Worm (Caenorhabditis elegans): ENCODE data around the gene C16B8.2.
A peak's percentile ranks its signal among the peaks of the same experiment; 100 is the strongest.

Gene C16B8.2

ce11 chrX:3969980-3970403 lies 3.8 kb upstream of the C16B8.2 start (continued):
- TF ChIP-seq Y53F4B.3 (GFP tag; IDR thresholded peaks at IDR 0.05) (peak; percentile 85; the same call in 1 of the 2 replicates), nhr-179 (tag; optimal IDR thresholded peaks at IDR 0.05) (no peak), athp-1 (tag; optimal IDR thresholded peaks at IDR 0.05) (peak; percentile 70), ztf-22 (GFP tag; optimal IDR thresholded peaks at IDR 0.05) (no peak), attf-6 (GFP tag; IDR thresholded peaks at IDR 0.05) (peak; percentile 81; the same call in 1 of the 2 replicates), lin-54 (GFP tag; optimal IDR thresholded peaks at IDR 0.05) (peak; percentile 66), nfya-1 (tag; optimal IDR thresholded peaks at IDR 0.05; ENCODE audit: borderline replicate concordance, insufficient read depth) (no peak), atf-7 (tag; optimal IDR thresholded peaks at IDR 0.05) (peak; percentile 69), nhr-80 (tag; optimal IDR thresholded peaks at IDR 0.05) (peak; percentile 47), mcd-1 (GFP tag; IDR thresholded peaks at IDR 0.05) (peak; percentile 66), B0261.1 (tag; optimal IDR thresholded peaks at IDR 0.05) (peak; percentile 97), sdz-38 (tag; optimal IDR thresholded peaks at IDR 0.05) (no peak), Y53G8AR.9 (GFP tag; conservative IDR thresholded peaks at IDR 0.05) (peak; percentile 89), B0336.3 (GFP tag; IDR thresholded peaks at IDR 0.05) (peak; percentile 70), ztf-26 (tag; optimal IDR thresholded peaks at IDR 0.05) (peak; percentile 68), F33H1.4 (GFP tag; IDR thresholded peaks at IDR 0.05) (0 out of 2 replicates have a peak, but pooled peaks have one; percentile 6), hlh-12 (tag; optimal IDR thresholded peaks at IDR 0.05) (peak; percentile 51), ceh-27 (GFP tag; optimal IDR thresholded peaks at IDR 0.05) (peak; percentile 89), madf-8 (GFP tag; conservative IDR thresholded peaks at IDR 0.05) (no peak), snpc-1.1 (tag; optimal IDR thresholded peaks at IDR 0.05; ENCODE audit: insufficient read depth) (no peak), pbrm-1 (GFP tag; IDR thresholded peaks at IDR 0.05) (peak; percentile 95), ama-1 (optimal IDR thresholded peaks at IDR 0.05) (no peak), ama-1 (GFP tag; optimal IDR thresholded peaks at IDR 0.05) (peak in 1 of 2 experiments; percentile 43), hrde-1 (tag; optimal IDR thresholded peaks at IDR 0.05; ENCODE audit: borderline replicate concordance) (peak; percentile 79), cebp-2 (GFP tag; IDR thresholded peaks at IDR 0.05) (peak; percentile 86; the same call in 1 of the 2 replicates), nhr-90 (tag; optimal IDR thresholded peaks at IDR 0.05) (peak; percentile 90), F49E8.2 (tag; optimal IDR thresholded peaks at IDR 0.05; ENCODE audit: insufficient read depth) (peak; percentile 37), pha-4 (tag; optimal IDR thresholded peaks at IDR 0.05) (no peak), zim-3 (tag; optimal IDR thresholded peaks at IDR 0.05) (peak; percentile 47), lin-35 (GFP tag; optimal IDR thresholded peaks at IDR 0.05) (peak in 1 of 3 experiments; percentile 63), B0019.2 (GFP tag; conservative IDR thresholded peaks at IDR 0.05) (peak; percentile 54; the same call in 1 of the 2 replicates), cebp-1 (GFP tag; IDR thresholded peaks at IDR 0.05) (peak; percentile 66), cebp-1 (tag; optimal IDR thresholded peaks at IDR 0.05) (no peak), mel-28 (tag; optimal IDR thresholded peaks at IDR 0.05; ENCODE audit: borderline replicate concordance) (peak; percentile 63), nfya-2 (GFP tag; IDR thresholded peaks at IDR 0.05) (no peak), rpc-1 (optimal IDR thresholded peaks at IDR 0.05) (peak; percentile 79), rpc-1 (tag; optimal IDR thresholded peaks at IDR 0.05) (peak; percentile 79), xnd-1 (tag; optimal IDR thresholded peaks at IDR 0.05) (no peak), sptf-2 (GFP tag; optimal IDR thresholded peaks at IDR 0.05) (no peak), T07F8.4 (tag; optimal IDR thresholded peaks at IDR 0.05) (peak; percentile 26), egl-18 (GFP tag; IDR thresholded peaks at IDR 0.05) (0 out of 2 replicates have a peak, but pooled peaks have one; percentile 70), F57A8.1 (GFP tag; optimal IDR thresholded peaks at IDR 0.05) (peak; percentile 67), hsf-1 (GFP tag; IDR thresholded peaks at IDR 0.05) (peak; percentile 52; the same call in 1 of the 2 replicates), unc-130 (GFP tag; optimal IDR thresholded peaks at IDR 0.05) (peak; percentile 2), ZK185.1 (tag; optimal IDR thresholded peaks at IDR 0.05; ENCODE audit: poor library complexity, severe bottlenecking) (peak; percentile 83), F37B4.10 (GFP tag; IDR thresholded peaks at IDR 0.05) (no peak), F22D6.2 (tag; optimal IDR thresholded peaks at IDR 0.05) (no peak), mxl-1 (tag; optimal IDR thresholded peaks at IDR 0.05) (peak; percentile 56), F57C9.4 (tag; optimal IDR thresholded peaks at IDR 0.05) (peak; percentile 63)

Data from whole organism, young adult.